Fruit fly (Drosophila melanogaster) whole organism, embryonic: Measurements from ENCODE around the gene ova.

Experiments
- B-H1 ChIP-seq: fragments of 200-800 bp; sonication (Bioruptor generic); IDR thresholded peaks from 3 replicates; pipeline ENCODE4 v1.3.6; 2022; ENCODE audit warnings: missing biosample characterization, missing genetic modification characterization
- CG10543 ChIP-seq: fragments of 200-800 bp; sonication (Bioruptor generic); optimal IDR thresholded peaks from 3 replicates; lab custom pipeline; 2017; ENCODE audit warnings: missing biosample characterization, mild to moderate bottlenecking, missing genetic modification characterization, moderate library complexity
- CG10979 ChIP-seq: fragments of 200-800 bp; sonication (Bioruptor generic); optimal IDR thresholded peaks from 2 replicates; lab custom pipeline; 2018; ENCODE audit warnings: missing biosample characterization, mild to moderate bottlenecking, missing genetic modification characterization, moderate library complexity
- CG11085 ChIP-seq: fragments of 200-800 bp; sonication (Bioruptor generic); IDR thresholded peaks from 2 replicates; pipeline ENCODE4 v1.3.6; 2022; ENCODE audit warnings: missing biosample characterization, missing genetic modification characterization
- CG12299 ChIP-seq: fragments of 200-800 bp; sonication (Bioruptor generic); optimal IDR thresholded peaks from 2 replicates; lab custom pipeline; 2018; ENCODE audit warnings: missing biosample characterization, mild to moderate bottlenecking, missing genetic modification characterization
- CG13624 ChIP-seq: fragments of 200-800 bp; sonication (Bioruptor generic); optimal IDR thresholded peaks from 2 replicates; lab custom pipeline; 2016; ENCODE audit warnings: missing biosample characterization, missing genetic modification characterization
- CG15011 ChIP-seq: fragments of 200-800 bp; sonication (Bioruptor generic); optimal IDR thresholded peaks from 3 replicates; lab custom pipeline; 2018; ENCODE audit warnings: missing biosample characterization, mild to moderate bottlenecking, missing genetic modification characterization
- CG15073 ChIP-seq: fragments of 200-800 bp; sonication (Bioruptor generic); optimal IDR thresholded peaks from 2 replicates; lab custom pipeline; 2016; ENCODE audit warnings: missing biosample characterization, missing genetic modification characterization
- CG15269 ChIP-seq: fragments of 200-800 bp; sonication (Bioruptor generic); optimal IDR thresholded peaks from 2 replicates; lab custom pipeline; 2018; ENCODE audit warnings: missing biosample characterization, mild to moderate bottlenecking, missing genetic modification characterization, moderate library complexity
- CG1602 ChIP-seq: fragments of 200-800 bp; sonication (Bioruptor generic); optimal IDR thresholded peaks from 3 replicates; lab custom pipeline; 2016; ENCODE audit warnings: missing biosample characterization, missing genetic modification characterization
- CG18011 ChIP-seq: fragments of 200-800 bp; sonication (Bioruptor generic); optimal IDR thresholded peaks from 2 replicates; lab custom pipeline; 2017; ENCODE audit warnings: missing biosample characterization, missing genetic modification characterization, mild to moderate bottlenecking, moderate library complexity, missing genotype
- CG18476 ChIP-seq: fragments of 200-800 bp; sonication (Bioruptor generic); optimal IDR thresholded peaks from 2 replicates; lab custom pipeline; 2016; ENCODE audit warnings: missing biosample characterization, mild to moderate bottlenecking, missing genetic modification characterization
- CG2199 ChIP-seq: fragments of 200-800 bp; sonication (Bioruptor generic); IDR thresholded peaks from 3 replicates; pipeline ENCODE4 v1.3.6; 2022; ENCODE audit warnings: missing biosample characterization, missing genetic modification characterization
- CG2202 ChIP-seq: fragments of 200-800 bp; sonication (Bioruptor generic); optimal IDR thresholded peaks from 2 replicates; lab custom pipeline; 2018; ENCODE audit warnings: missing biosample characterization, mild to moderate bottlenecking, missing genetic modification characterization
- CG30020 ChIP-seq: fragments of 200-800 bp; optimal IDR thresholded peaks from 2 replicates; lab custom pipeline; 2019; ENCODE audit warnings: missing biosample characterization, mild to moderate bottlenecking, missing genetic modification characterization, moderate library complexity
- CG3065 ChIP-seq: fragments of 200-800 bp; sonication (Bioruptor generic); optimal IDR thresholded peaks from 2 replicates; lab custom pipeline; 2016; ENCODE audit warnings: missing biosample characterization, missing genetic modification characterization
- CG4404 ChIP-seq: fragments of 200-800 bp; sonication (Bioruptor generic); IDR thresholded peaks from 2 replicates; pipeline ENCODE4 v1.3.6; 2022; ENCODE audit warnings: missing biosample characterization, missing genetic modification characterization
- CG9817 ChIP-seq: fragments of 200-800 bp; sonication (Bioruptor generic); optimal IDR thresholded peaks from 2 replicates; lab custom pipeline; 2018; ENCODE audit warnings: missing biosample characterization, mild to moderate bottlenecking, missing genetic modification characterization, moderate library complexity
- Doc3 ChIP-seq: fragments of 200-800 bp; sonication (Bioruptor generic); IDR thresholded peaks from 3 replicates; pipeline ENCODE4 v1.3.6; 2022; ENCODE audit warnings: missing biosample characterization, missing genetic modification characterization; ENCODE audit not compliant: partially characterized antibody
- Ets97D ChIP-seq: fragments of 200-800 bp; sonication (Bioruptor generic); optimal IDR thresholded peaks from 3 replicates; lab custom pipeline; 2016; ENCODE audit warnings: missing biosample characterization, missing genetic modification characterization
- Fer2 ChIP-seq: fragments of 200-800 bp; sonication (Bioruptor generic); optimal IDR thresholded peaks from 2 replicates; lab custom pipeline; 2018; ENCODE audit warnings: missing biosample characterization, mild to moderate bottlenecking, missing genetic modification characterization, moderate library complexity
- HLH3B ChIP-seq: fragments of 200-800 bp; sonication (Bioruptor generic); IDR thresholded peaks from 2 replicates; pipeline ENCODE4 v1.3.6; 2022; ENCODE audit warnings: missing biosample characterization, missing genetic modification characterization
- HLHmδ ChIP-seq: fragments of 200-800 bp; sonication (Bioruptor generic); optimal IDR thresholded peaks from 2 replicates; lab custom pipeline; 2018; ENCODE audit warnings: missing biosample characterization, mild to moderate bottlenecking, missing genetic modification characterization, moderate library complexity
- MBD-R2 ChIP-seq: fragments of 200-800 bp; sonication (Bioruptor generic); IDR thresholded peaks from 2 replicates; pipeline ENCODE4 v1.3.6; 2022; ENCODE audit warnings: missing biosample characterization, missing genetic modification characterization
- Myb ChIP-seq: fragments of 200-800 bp; sonication (Bioruptor generic); optimal IDR thresholded peaks from 2 replicates; lab custom pipeline; 2016; ENCODE audit warnings: missing biosample characterization, missing genetic modification characterization
- PHDP ChIP-seq: fragments of 200-800 bp; sonication (Bioruptor generic); optimal IDR thresholded peaks from 3 replicates; lab custom pipeline; 2018; ENCODE audit warnings: missing biosample characterization, mild to moderate bottlenecking, missing genetic modification characterization, moderate library complexity
- Poxn ChIP-seq: fragments of 200-800 bp; sonication (Bioruptor generic); IDR thresholded peaks from 2 replicates; pipeline ENCODE4 v1.3.6; 2022; ENCODE audit warnings: missing biosample characterization, missing genetic modification characterization
- Rx ChIP-seq: fragments of 200-800 bp; sonication (Bioruptor generic); IDR thresholded peaks from 2 replicates; pipeline ENCODE4 v1.3.6; 2022; ENCODE audit warnings: missing biosample characterization, missing genetic modification characterization
- Sin3A ChIP-seq: fragments of >200 bp; optimal IDR thresholded peaks from 2 replicates; lab custom pipeline; 2018
- Sox102F ChIP-seq: fragments of 200-800 bp; sonication (Bioruptor generic); optimal IDR thresholded peaks from 2 replicates; lab custom pipeline; 2018; ENCODE audit warnings: missing biosample characterization, mild to moderate bottlenecking, missing genetic modification characterization, moderate library complexity
- Spps ChIP-seq: fragments of 200-800 bp; sonication (Bioruptor generic); optimal IDR thresholded peaks from 2 replicates; lab custom pipeline; 2018; ENCODE audit warnings: missing biosample characterization, mild to moderate bottlenecking, missing genetic modification characterization
- Usf ChIP-seq: fragments of 200-800 bp; sonication (Bioruptor generic); optimal IDR thresholded peaks from 2 replicates; lab custom pipeline; 2017; ENCODE audit warnings: missing genotype, missing biosample characterization, missing genetic modification characterization
- Xrp1 ChIP-seq: fragments of 200-800 bp; sonication (Bioruptor generic); IDR thresholded peaks from 2 replicates; pipeline ENCODE4 v1.3.6; 2022; ENCODE audit warnings: missing biosample characterization, missing genetic modification characterization
- aop ChIP-seq: fragments of 200-800 bp; sonication (Bioruptor generic); IDR thresholded peaks from 2 replicates; pipeline ENCODE4 v1.3.6; 2022; ENCODE audit warnings: missing biosample characterization, missing genetic modification characterization
- ato ChIP-seq: fragments of 200-800 bp; sonication (Bioruptor generic); IDR thresholded peaks from 2 replicates; pipeline ENCODE4 v1.3.6; 2022; ENCODE audit warnings: missing biosample characterization, missing genetic modification characterization; ENCODE audit not compliant: partially characterized antibody
- chif ChIP-seq, 2 experiments: fragments of 200-800 bp; sonication (Bioruptor generic); optimal IDR thresholded peaks; 3 replicates each; lab custom pipeline; 2016; ENCODE audit warnings: missing biosample characterization in 2 of 2, missing genetic modification characterization in 2 of 2
- dati ChIP-seq: fragments of 200-800 bp; sonication (Bioruptor generic); IDR thresholded peaks from 2 replicates; pipeline ENCODE4 v1.3.6; 2022; ENCODE audit warnings: missing biosample characterization, missing genetic modification characterization
- dysf ChIP-seq: fragments of 200-800 bp; sonication (Bioruptor generic); IDR thresholded peaks from 3 replicates; pipeline ENCODE4 v1.3.6; 2022; ENCODE audit warnings: missing biosample characterization, missing genetic modification characterization
- fd3F ChIP-seq: fragments of 200-800 bp; sonication (Bioruptor generic); optimal IDR thresholded peaks from 2 replicates; lab custom pipeline; 2018; ENCODE audit warnings: missing biosample characterization, mild to moderate bottlenecking, missing genetic modification characterization, moderate library complexity
- hb ChIP-seq: fragments of 200-800 bp; sonication (Bioruptor generic); IDR thresholded peaks from 3 replicates; pipeline ENCODE4 v1.3.6; 2022; ENCODE audit warnings: missing biosample characterization, missing genetic modification characterization; ENCODE audit not compliant: partially characterized antibody
- hkb ChIP-seq, 2 experiments: fragments of 200-800 bp in 1 of 2; fragments of >200 bp in 1 of 2; sonication (Bioruptor generic) in 1 of 2; IDR thresholded peaks in 1 of 2; optimal IDR thresholded peaks in 1 of 2; 2 replicates each; pipeline versions ENCODE4 v1.3.6 to Lab custom; 2017 to 2022; ENCODE audit warnings: missing biosample characterization in 1 of 2, missing genetic modification characterization in 1 of 2
- inv ChIP-seq: fragments of 200-800 bp; sonication (Bioruptor generic); IDR thresholded peaks from 2 replicates; pipeline ENCODE4 v1.3.6; 2022; ENCODE audit warnings: missing biosample characterization, missing genetic modification characterization; ENCODE audit not compliant: partially characterized antibody
- otp ChIP-seq: fragments of 200-800 bp; sonication (Bioruptor generic); IDR thresholded peaks from 3 replicates; pipeline ENCODE4, ENCODE4 v1.3.6; 2022; ENCODE audit warnings: missing biosample characterization, missing genetic modification characterization
- pum ChIP-seq: fragments of 200-800 bp; sonication (Bioruptor generic); optimal IDR thresholded peaks from 2 replicates; lab custom pipeline; 2016; ENCODE audit warnings: missing biosample characterization, missing genetic modification characterization
- repo ChIP-seq: fragments of 200-800 bp; sonication (Bioruptor generic); optimal IDR thresholded peaks from 2 replicates; lab custom pipeline; 2016; ENCODE audit warnings: missing biosample characterization, missing genetic modification characterization
- sim ChIP-seq: fragments of 200-800 bp; sonication (Bioruptor generic); IDR thresholded peaks from 2 replicates; pipeline ENCODE4 v1.3.6; 2022; ENCODE audit warnings: missing biosample characterization, missing genetic modification characterization
- slp2 ChIP-seq: fragments of 200-800 bp; sonication (Bioruptor generic); optimal IDR thresholded peaks from 2 replicates; lab custom pipeline; 2016; ENCODE audit warnings: missing biosample characterization, missing genetic modification characterization
- twi ChIP-seq: fragments of 200-800 bp; optimal IDR thresholded peaks from 2 replicates; lab custom pipeline; 2019; ENCODE audit warnings: missing biosample characterization, mild to moderate bottlenecking, missing genetic modification characterization, moderate library complexity
- zfh2 ChIP-seq: fragments of 200-800 bp; sonication (Bioruptor generic); optimal IDR thresholded peaks from 2 replicates; lab custom pipeline; 2016; ENCODE audit warnings: missing biosample characterization, missing genetic modification characterization

Gene ova

DNA sequence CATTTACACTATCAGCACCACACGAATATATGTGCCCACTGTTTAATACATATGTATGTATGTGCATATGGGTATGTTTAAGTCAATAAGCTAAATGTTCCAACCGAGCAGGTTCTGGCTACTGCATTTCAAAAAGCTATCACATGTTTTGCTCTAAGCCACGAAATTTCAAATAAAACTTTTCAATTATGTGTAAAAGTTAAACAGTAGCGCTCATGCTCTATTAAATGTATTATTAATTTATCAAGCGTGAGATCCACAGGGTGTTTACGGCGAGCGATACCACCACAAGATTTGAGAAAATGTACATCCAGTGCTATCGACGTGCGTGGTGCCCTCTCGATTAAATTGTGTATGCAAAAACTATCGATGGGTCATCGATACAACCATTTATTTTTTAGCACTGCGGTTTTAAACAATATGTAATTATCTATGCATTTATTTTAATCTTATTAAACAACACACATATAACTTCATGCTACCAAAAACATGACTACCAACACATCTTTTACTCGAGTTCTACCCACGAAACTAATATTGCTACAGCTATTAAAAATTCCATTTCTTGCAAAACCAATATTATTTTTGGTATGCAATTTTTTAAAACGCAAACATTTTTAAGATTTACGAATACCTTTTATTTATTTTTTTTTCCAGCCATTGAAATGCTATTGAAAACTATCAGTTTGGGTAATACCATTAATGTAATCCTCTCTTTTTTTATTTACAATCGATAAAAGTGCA is 29.4 kb upstream of the ova start, which contains the start of gene Pten (continued):
- TF ChIP-seq hkb (optimal IDR thresholded peaks at IDR 0.05; lab: Kevin White, UChicago) (no peak), hkb (GFP tag; IDR thresholded peaks at IDR 0.05; lab: Robert Waterston, UW) (peak; percentile 59; the same call in 1 of the 2 replicates), CG18011 (GFP tag; lab: Kevin White, UChicago) (no peak), CG10543 (GFP tag; lab: Kevin White, UChicago) (no peak), CG13624 (peak; percentile 51), HLH3B (GFP tag; lab: Robert Waterston, UW) (no peak), Fer2 (tag; lab: Kevin White, UChicago) (peak; percentile 14), Doc3 (peak; percentile 66; the same call in 2 of the 3 replicates), CG30020 (tag; lab: Kevin White, UChicago) (peak; percentile 98), CG9817 (tag; lab: Kevin White, UChicago) (no peak), Poxn (GFP tag; lab: Robert Waterston, UW) (no peak), Spps (tag; lab: Kevin White, UChicago) (peak; percentile 49), zfh2 (GFP tag; lab: Kevin White, UChicago) (peak; percentile 43), CG15269 (tag; lab: Kevin White, UChicago) (no peak), B-H1 (GFP tag; lab: Robert Waterston, UW) (peak; percentile 58; the same call in 2 of the 3 replicates), sim (GFP tag; lab: Robert Waterston, UW) (no peak), CG3065 (GFP tag; lab: Kevin White, UChicago) (peak; percentile 7), Usf (no peak), dati (no peak), aop (no peak), inv (GFP tag; lab: Robert Waterston, UW) (peak; percentile 83), CG1602 (GFP tag; lab: Kevin White, UChicago) (peak; percentile 64), twi (no peak), Ets97D (GFP tag; lab: Kevin White, UChicago) (peak; percentile 69), fd3F (GFP tag; lab: Kevin White, UChicago) (peak; percentile 42), Rx (GFP tag; lab: Robert Waterston, UW) (no peak), CG11085 (GFP tag; lab: Robert Waterston, UW) (no peak), Sin3A (lab: Kevin White, UChicago) (no peak), PHDP (tag; lab: Kevin White, UChicago) (peak; percentile 49), Myb (GFP tag; lab: Kevin White, UChicago) (peak; percentile 36), CG15073 (GFP tag; lab: Kevin White, UChicago) (no peak), ato (peak; percentile 87), CG4404 (no peak), pum (GFP tag; lab: Kevin White, UChicago) (peak; percentile 60), CG18476 (GFP tag; lab: Kevin White, UChicago) (peak; percentile 68), otp (GFP tag; lab: Robert Waterston, UW) (no peak; the same call in 2 of the 3 replicates), slp2 (GFP tag; lab: Kevin White, UChicago) (peak; percentile 66), Sox102F (GFP tag; lab: Kevin White, UChicago) (no peak), MBD-R2 (GFP tag; lab: Robert Waterston, UW) (peak; percentile 44; the same call in 1 of the 2 replicates), chif (GFP tag; optimal IDR thresholded peaks at IDR 0.05; lab: Kevin White, UChicago) (peak; percentile 26 to 43), hb (GFP tag; lab: Robert Waterston, UW) (peak; percentile 87; the same call in 2 of the 3 replicates), CG2202 (no peak), CG2199 (GFP tag; lab: Robert Waterston, UW) (no peak), HLHmδ (GFP tag; lab: Kevin White, UChicago) (no peak), Xrp1 (GFP tag; lab: Robert Waterston, UW) (peak; percentile 73), CG15011 (GFP tag; lab: Kevin White, UChicago) (no peak), dysf (GFP tag; lab: Robert Waterston, UW) (no peak; the same call in 2 of the 3 replicates), CG12299 (peak; percentile 53), repo (GFP tag; lab: Kevin White, UChicago) (peak; percentile 42), CG10979 (tag; lab: Kevin White, UChicago) (peak; percentile 63)
